Worm (Caenorhabditis elegans): Measurements from ENCODE around the gene Y116A8C.467.

ce11 chrIV:17053261-17053660 lies 10.3 kb downstream of the Y116A8C.467 start, which contains the start of gene Y116A8C.23:
- TF ChIP-seq pqm-1 (tag; optimal IDR thresholded peaks at IDR 0.05) = no peak
- no peak for TF ChIP-seq npax-4 (tag; optimal IDR thresholded peaks at IDR 0.05)
- no peak for TF ChIP-seq C38D4.7 (GFP tag; optimal IDR thresholded peaks at IDR 0.05)
- no peak for TF ChIP-seq unc-55 (GFP tag; optimal IDR thresholded peaks at IDR 0.05)
- TF ChIP-seq nfya-1 (tag; optimal IDR thresholded peaks at IDR 0.05) = no peak
- TF ChIP-seq fkh-10 (GFP tag; optimal IDR thresholded peaks at IDR 0.05) = no peak
- TF ChIP-seq pax-1 (tag; optimal IDR thresholded peaks at IDR 0.05) = no peak
- TF ChIP-seq fkh-6 (tag; optimal IDR thresholded peaks at IDR 0.05) = no peak
- no peak for TF ChIP-seq dve-1 (tag; optimal IDR thresholded peaks at IDR 0.05)
- no peak for TF ChIP-seq rnt-1 (tag; optimal IDR thresholded peaks at IDR 0.05)
- TF ChIP-seq ets-4 (tag; optimal IDR thresholded peaks at IDR 0.05) = no peak

All from whole organism, late embryonic.